Worm (Caenorhabditis elegans) whole organism, midembryonic: ENCODE results near the gene irld-30.

Experiments
- T22C8.4 ChIP-seq: fragments of 200-800 bp; sonication (Bioruptor generic); IDR thresholded peaks from 2 replicates; pipeline ENCODE4 v1.3.6; 2022; ENCODE audit warnings: missing genetic modification characterization, missing compliant biosample characterization
- cog-1 ChIP-seq: sonication (generic microtip); optimal IDR thresholded peaks from 2 replicates; lab custom pipeline; 2016; ENCODE audit warnings: missing genetic modification characterization, missing compliant biosample characterization
- flt-1 ChIP-seq: fragments of 200-800 bp; sonication (Bioruptor generic); IDR thresholded peaks from 2 replicates; pipeline ENCODE4 v1.3.6; 2022; ENCODE audit warnings: missing genetic modification characterization, missing compliant biosample characterization
- klf-2 ChIP-seq: fragments of 200-800 bp; sonication (Bioruptor generic); conservative IDR thresholded peaks from 2 replicates; pipeline ENCODE4 v1.3.6; 2022; ENCODE audit warnings: missing genetic modification reagents, missing genetic modification characterization, missing compliant biosample characterization
- med-1 ChIP-seq: sonication (generic microtip); optimal IDR thresholded peaks from 2 replicates; lab custom pipeline; 2017; ENCODE audit warnings: missing genetic modification characterization, mild to moderate bottlenecking, missing compliant biosample characterization, antibody characterized with exemption, missing genetic modification reagents; ENCODE audit not compliant: insufficient read depth
- ref-1 ChIP-seq: fragments of 200-800 bp; sonication (Bioruptor generic); conservative IDR thresholded peaks from 2 replicates; pipeline ENCODE4 v1.3.6; 2022; ENCODE audit warnings: missing genetic modification reagents, missing genetic modification characterization, missing compliant biosample characterization
- tab-1 ChIP-seq: fragments of 200-800 bp; sonication (Bioruptor generic); IDR thresholded peaks from 2 replicates; pipeline ENCODE4 v1.3.6; 2022; ENCODE audit warnings: missing genetic modification characterization, missing compliant biosample characterization
- ztf-23 ChIP-seq: fragments of 200-800 bp; sonication (Bioruptor generic); IDR thresholded peaks from 2 replicates; pipeline ENCODE4 v1.3.6; 2022; ENCODE audit warnings: missing genetic modification reagents, missing genetic modification characterization, missing compliant biosample characterization
- ztf-29 ChIP-seq: fragments of 200-800 bp; sonication (Bioruptor generic); IDR thresholded peaks from 2 replicates; pipeline ENCODE4 v1.3.6; 2022; ENCODE audit warnings: missing genetic modification reagents, missing genetic modification characterization, missing compliant biosample characterization

ce11 chrV:2326378-2326777, 14.8 kb downstream of the irld-30 start, which contains the start of gene pud-4:
- TF ChIP-seq flt-1 (GFP tag; lab: Robert Waterston, UW) (no peak), ztf-29 (GFP tag; lab: Robert Waterston, UW) (no peak), ref-1 (GFP tag; lab: Robert Waterston, UW) (no peak), tab-1 (GFP tag; lab: Robert Waterston, UW) (no peak), T22C8.4 (GFP tag; lab: Robert Waterston, UW) (no peak), klf-2 (GFP tag; lab: Robert Waterston, UW) (no peak), ztf-23 (GFP tag; lab: Robert Waterston, UW) (no peak), cog-1 (tag; lab: Kevin White, UChicago) (no peak), med-1 (no peak)
